Fruit fly (Drosophila melanogaster): ENCODE results near the gene Pex14.

Pex14 gene

dm6 chr3L:20778224-20779063 lies at the start of gene Pex14, which contains the start of gene Pex16:
Gene Pex14, plus strand, starts transcription at chr3L:20778799.
Gene Pex16, minus strand, starts transcription at chr3L:20778264.
- TF ChIP-seq h (optimal IDR thresholded peaks at IDR 0.05) (no peak), insv (optimal IDR thresholded peaks at IDR 0.05) (no peak), ttk (optimal IDR thresholded peaks at IDR 0.05) (no peak), Sin3A (optimal IDR thresholded peaks at IDR 0.05) (no peak), Myc (optimal IDR thresholded peaks at IDR 0.05) (no peak), psq (optimal IDR thresholded peaks at IDR 0.05) (no peak)

dm6 chr3L:20729415-20729814 lies 49.2 kb upstream of the Pex14 start:
- TF ChIP-seq Myc (optimal IDR thresholded peaks at IDR 0.05) (no peak), Sin3A (optimal IDR thresholded peaks at IDR 0.05) (no peak), psq (optimal IDR thresholded peaks at IDR 0.05) (no peak), ttk (optimal IDR thresholded peaks at IDR 0.05) (no peak), insv (optimal IDR thresholded peaks at IDR 0.05) (no peak), h (optimal IDR thresholded peaks at IDR 0.05) (no peak)

DNA sequence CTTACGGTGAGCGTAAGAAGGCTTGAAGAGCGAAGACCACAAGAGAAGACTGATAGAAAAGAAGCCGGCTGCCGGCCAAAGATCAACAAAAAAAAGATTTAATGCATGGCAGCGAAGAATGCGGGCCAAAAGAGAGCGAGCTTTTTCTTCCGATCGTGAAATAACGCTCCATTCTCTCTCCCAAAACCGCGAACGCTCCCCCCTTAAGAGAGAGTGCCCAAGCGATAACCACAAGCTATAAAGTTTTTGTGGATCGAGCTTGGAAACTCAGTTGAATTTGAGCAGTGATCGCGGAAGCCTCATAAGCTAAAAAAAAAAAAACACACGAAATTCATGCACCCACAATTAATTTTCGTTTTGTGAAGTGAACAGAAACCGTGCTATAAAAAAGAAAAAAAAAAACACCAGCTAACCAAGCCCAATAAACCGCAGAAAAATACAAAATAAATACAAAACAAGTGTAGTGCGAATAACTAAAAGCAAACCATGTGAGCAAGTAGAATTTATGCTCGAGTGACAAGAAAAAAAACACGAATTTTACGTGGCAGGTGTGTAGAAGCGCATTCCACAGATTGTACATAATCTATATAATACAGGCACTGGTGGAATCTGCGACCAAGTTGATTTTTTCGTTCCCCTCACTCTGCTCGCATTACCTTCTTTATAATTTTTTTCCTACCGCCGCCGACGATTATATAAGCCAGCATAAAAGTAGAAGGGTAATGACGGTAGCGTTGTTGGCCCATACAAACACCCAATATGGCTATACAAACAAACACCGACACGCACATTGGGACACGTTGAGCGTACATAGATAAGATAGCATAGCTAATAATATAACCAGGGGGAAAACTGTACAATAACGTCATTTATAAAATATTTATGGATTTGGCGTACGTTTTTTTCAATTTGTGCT lies 48.0 kb upstream of the Pex14 start, which contains the start of gene CG13252:
CG13252 (plus strand) TSS at position 269 of the 916 bp plus-strand sequence.
- TF ChIP-seq ttk (optimal IDR thresholded peaks at IDR 0.05) (no peak), insv (optimal IDR thresholded peaks at IDR 0.05) (no peak), h (optimal IDR thresholded peaks at IDR 0.05) (no peak), Sin3A (optimal IDR thresholded peaks at IDR 0.05) (no peak), Myc (optimal IDR thresholded peaks at IDR 0.05) (no peak), psq (optimal IDR thresholded peaks at IDR 0.05) (no peak)

DNA sequence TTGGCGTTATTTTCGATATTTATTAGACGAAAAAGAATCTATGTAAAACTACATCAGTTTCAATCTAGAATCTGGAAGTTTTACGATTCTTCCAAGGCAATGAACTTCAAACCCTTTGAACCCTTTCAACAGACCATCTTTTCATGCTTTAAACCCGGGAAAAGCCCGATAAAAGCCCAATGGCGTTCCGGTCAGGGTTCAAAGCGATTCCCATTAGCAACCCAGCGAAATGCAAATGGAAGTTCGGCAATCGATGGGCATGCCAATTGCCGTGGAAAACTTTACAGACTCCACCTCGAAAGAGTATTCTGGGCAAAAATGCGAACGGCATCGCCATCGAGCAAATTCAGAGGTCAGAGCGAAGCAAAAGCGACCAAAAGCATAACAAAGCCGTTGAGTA lies 46.1 kb upstream of the Pex14 start:
- TF ChIP-seq psq (optimal IDR thresholded peaks at IDR 0.05), result no peak
- TF ChIP-seq h (optimal IDR thresholded peaks at IDR 0.05), result no peak
- TF ChIP-seq ttk (optimal IDR thresholded peaks at IDR 0.05), result no peak
- TF ChIP-seq Myc (optimal IDR thresholded peaks at IDR 0.05), result no peak
- TF ChIP-seq Sin3A (optimal IDR thresholded peaks at IDR 0.05), result no peak
- no peak for TF ChIP-seq insv (optimal IDR thresholded peaks at IDR 0.05)

dm6 chr3L:20733530-20734257 lies 44.9 kb upstream of the Pex14 start:
- no peak for TF ChIP-seq insv (optimal IDR thresholded peaks at IDR 0.05)
- TF ChIP-seq psq (optimal IDR thresholded peaks at IDR 0.05), result no peak
- TF ChIP-seq h (optimal IDR thresholded peaks at IDR 0.05), result no peak
- no peak for TF ChIP-seq Sin3A (optimal IDR thresholded peaks at IDR 0.05)
- no peak for TF ChIP-seq Myc (optimal IDR thresholded peaks at IDR 0.05)
- TF ChIP-seq ttk (optimal IDR thresholded peaks at IDR 0.05), result no peak

- TF ChIP-seq psq (optimal IDR thresholded peaks at IDR 0.05), result no peak
- no peak for TF ChIP-seq Myc (optimal IDR thresholded peaks at IDR 0.05)
- TF ChIP-seq Sin3A (optimal IDR thresholded peaks at IDR 0.05), result no peak
- TF ChIP-seq ttk (optimal IDR thresholded peaks at IDR 0.05), result no peak
- TF ChIP-seq h (optimal IDR thresholded peaks at IDR 0.05), result no peak
- TF ChIP-seq insv (optimal IDR thresholded peaks at IDR 0.05), result no peak
Measured at dm6 chr3L:20734258-20734624, 44.4 kb upstream of the Pex14 start.

DNA sequence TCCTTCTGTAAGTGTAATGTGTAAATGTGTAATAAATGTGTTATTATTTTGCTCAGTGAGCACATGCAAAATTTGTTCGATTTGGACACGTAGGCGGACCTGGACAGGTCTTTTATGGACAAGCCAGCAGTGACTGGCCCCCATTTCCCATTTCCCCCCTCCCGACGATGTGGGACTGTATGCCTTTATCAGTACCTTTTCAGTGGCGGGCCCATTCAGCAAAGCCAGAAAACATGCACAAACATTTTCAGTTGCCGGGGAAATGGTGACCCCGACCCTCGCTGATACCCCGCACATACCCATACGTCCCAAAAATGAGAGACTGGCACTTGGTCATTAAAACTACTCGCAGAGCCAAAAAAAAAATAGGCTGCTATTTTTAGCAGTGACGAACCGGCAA lies 42.3 kb upstream of the Pex14 start:
- no peak for TF ChIP-seq ttk (optimal IDR thresholded peaks at IDR 0.05)

dm6 chr3L:20737346-20737745 lies 41.3 kb upstream of the Pex14 start:
- TF ChIP-seq Myc (optimal IDR thresholded peaks at IDR 0.05) (no peak), h (optimal IDR thresholded peaks at IDR 0.05) (no peak), ttk (optimal IDR thresholded peaks at IDR 0.05) (no peak), Sin3A (optimal IDR thresholded peaks at IDR 0.05) (no peak), psq (optimal IDR thresholded peaks at IDR 0.05) (no peak), insv (optimal IDR thresholded peaks at IDR 0.05) (no peak)

dm6 chr3L:20739414-20739813 lies 39.2 kb upstream of the Pex14 start, which contains the start of gene Gr77a:
Gene Gr77a, minus strand, starts transcription at chr3L:20739430.
- TF ChIP-seq Myc (optimal IDR thresholded peaks at IDR 0.05) (no peak), Sin3A (optimal IDR thresholded peaks at IDR 0.05) (no peak), ttk (optimal IDR thresholded peaks at IDR 0.05) (no peak), h (optimal IDR thresholded peaks at IDR 0.05) (no peak), psq (optimal IDR thresholded peaks at IDR 0.05) (no peak), insv (optimal IDR thresholded peaks at IDR 0.05) (no peak)

DNA sequence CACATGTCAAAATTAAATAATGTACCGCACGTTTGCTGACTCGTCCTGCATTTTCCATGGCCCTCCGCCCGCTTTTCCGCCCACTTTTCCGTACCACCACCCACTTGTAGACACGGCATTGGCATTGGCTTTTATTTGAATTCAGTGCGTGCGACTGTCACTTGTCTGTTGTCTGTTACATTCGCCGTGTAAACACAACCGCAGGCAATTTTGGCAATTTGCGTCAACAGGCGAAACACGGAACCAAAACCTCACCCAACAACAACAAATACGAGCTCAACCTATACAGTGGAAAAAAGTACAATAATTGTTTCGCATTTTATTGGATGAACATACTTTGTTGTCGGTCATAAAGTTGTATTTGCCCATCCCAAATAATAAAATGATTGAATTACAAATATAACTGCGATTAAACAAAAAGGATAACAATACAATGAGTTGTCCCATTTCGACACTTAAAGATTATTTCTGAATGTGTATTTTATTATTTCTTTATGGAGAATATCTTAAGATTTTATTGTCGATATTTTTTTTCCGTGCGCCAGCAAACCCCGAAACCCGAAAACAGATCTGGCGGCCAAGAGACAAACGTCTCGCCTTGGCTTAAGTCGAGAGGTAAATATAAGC lies 31.2 kb upstream of the Pex14 start:
- TF ChIP-seq insv (optimal IDR thresholded peaks at IDR 0.05) (no peak), psq (optimal IDR thresholded peaks at IDR 0.05) (no peak), ttk (optimal IDR thresholded peaks at IDR 0.05) (no peak)

DNA sequence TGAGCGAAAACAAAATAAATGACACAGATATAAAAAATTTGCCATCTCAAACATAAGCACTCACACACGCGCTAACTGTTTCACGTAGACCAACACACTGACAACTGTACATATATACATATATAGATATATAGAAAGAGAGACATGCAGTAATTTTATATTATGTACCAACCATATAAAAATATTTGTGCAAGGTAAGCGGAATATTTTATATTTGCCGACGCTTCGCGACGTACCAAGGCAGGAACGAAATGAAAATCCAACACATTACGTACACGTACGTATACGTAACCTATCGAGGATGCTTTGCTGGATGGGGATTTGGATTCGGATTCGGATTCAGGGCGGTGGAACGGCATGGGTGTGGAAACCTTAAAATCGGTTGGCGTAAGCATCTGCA lies 30.0 kb upstream of the Pex14 start:
- TF ChIP-seq Sin3A (optimal IDR thresholded peaks at IDR 0.05) (no peak), psq (optimal IDR thresholded peaks at IDR 0.05) (no peak), insv (optimal IDR thresholded peaks at IDR 0.05) (no peak), h (optimal IDR thresholded peaks at IDR 0.05) (no peak), Myc (optimal IDR thresholded peaks at IDR 0.05) (no peak), ttk (optimal IDR thresholded peaks at IDR 0.05) (no peak)

All from Kc167 (cell line).